Fruit fly (Drosophila melanogaster): Measurements from ENCODE around the gene MED30.

DNA sequence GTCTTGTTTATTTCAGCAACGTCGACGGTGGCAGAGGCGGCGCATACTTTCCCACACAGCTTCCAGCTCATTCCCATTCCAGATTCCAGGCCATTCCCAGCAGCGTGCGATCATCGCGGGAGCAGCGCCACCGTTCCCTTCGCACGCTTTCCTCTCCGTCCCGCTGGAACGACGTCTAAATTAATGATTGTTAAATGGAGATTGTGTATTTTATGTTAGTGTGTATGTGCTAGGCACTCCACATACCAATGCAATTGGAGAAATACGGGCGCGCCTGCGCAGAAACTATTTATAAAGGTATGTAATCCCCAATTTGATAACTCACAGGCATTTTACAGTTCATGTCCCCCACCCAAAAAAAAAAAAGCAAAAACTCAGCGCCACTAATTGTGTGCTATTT is 12.5 kb downstream of the MED30 start:
- no peak for TF ChIP-seq insv (optimal IDR thresholded peaks at IDR 0.05)
- no peak for TF ChIP-seq h (optimal IDR thresholded peaks at IDR 0.05)
- TF ChIP-seq psq (optimal IDR thresholded peaks at IDR 0.05): no peak
